Fruit fly (Drosophila melanogaster): Measurements from ENCODE around the gene Ndc1.

The Ndc1 gene

dm6 chr3R:23887096-23887421 is 37.1 kb upstream of the Ndc1 start (continued):
- TF ChIP-seq rib (GFP tag; IDR thresholded peaks at IDR 0.05) (peak; percentile 51; the same call in 1 of the 2 replicates), prd (optimal IDR thresholded peaks at IDR 0.05) (no peak), prd (GFP tag; IDR thresholded peaks at IDR 0.05) (peak; percentile 95), CG1832 (GFP tag; optimal IDR thresholded peaks at IDR 0.05) (no peak), CG10543 (GFP tag; optimal IDR thresholded peaks at IDR 0.05) (no peak), dati (GFP tag; IDR thresholded peaks at IDR 0.05) (peak; percentile 63), Optix (GFP tag; IDR thresholded peaks at IDR 0.05) (peak; percentile 72; the same call in 2 of the 3 replicates), CG6683 (GFP tag; optimal IDR thresholded peaks at IDR 0.05) (peak; percentile 63), CG7987 (GFP tag; optimal IDR thresholded peaks at IDR 0.05) (peak; percentile 56), Bteb2 (GFP tag; optimal IDR thresholded peaks at IDR 0.05) (peak; percentile 22), Nf-YA (GFP tag; IDR thresholded peaks at IDR 0.05) (peak; percentile 84), CG1602 (GFP tag; optimal IDR thresholded peaks at IDR 0.05) (peak; percentile 92), pho (GFP tag; optimal IDR thresholded peaks at IDR 0.05) (no peak), HLH4C (GFP tag; IDR thresholded peaks at IDR 0.05; ENCODE audit: partially characterized antibody) (no peak), wdn (GFP tag; IDR thresholded peaks at IDR 0.05) (peak; percentile 76), ind (GFP tag; optimal IDR thresholded peaks at IDR 0.05) (peak; percentile 82), ftz-f1 (GFP tag; optimal IDR thresholded peaks at IDR 0.05) (no peak), ato (GFP tag; IDR thresholded peaks at IDR 0.05; ENCODE audit: partially characterized antibody) (no peak), pzg (GFP tag; optimal IDR thresholded peaks at IDR 0.05) (no peak), jing (GFP tag; optimal IDR thresholded peaks at IDR 0.05) (peak; percentile 76), CG9797 (GFP tag; optimal IDR thresholded peaks at IDR 0.05) (peak; percentile 16), az2 (GFP tag; optimal IDR thresholded peaks at IDR 0.05) (peak; percentile 94), CG12391 (tag; optimal IDR thresholded peaks at IDR 0.05) (peak; percentile 97), unc-4 (GFP tag; IDR thresholded peaks at IDR 0.05; ENCODE audit: partially characterized antibody) (no peak), kni (GFP tag; optimal IDR thresholded peaks at IDR 0.05) (no peak), nau (GFP tag; optimal IDR thresholded peaks at IDR 0.05) (peak; percentile 78), gcm2 (GFP tag; optimal IDR thresholded peaks at IDR 0.05) (no peak), CG16815 (GFP tag; optimal IDR thresholded peaks at IDR 0.05) (peak; percentile 94), CG17802 (tag; optimal IDR thresholded peaks at IDR 0.05) (peak; percentile 82), abd-A (tag; optimal IDR thresholded peaks at IDR 0.05) (no peak), gro (GFP tag; optimal IDR thresholded peaks at IDR 0.05) (no peak), CG8765 (GFP tag; IDR thresholded peaks at IDR 0.05) (peak; percentile 83), mam (GFP tag; optimal IDR thresholded peaks at IDR 0.05) (peak; percentile 36), klu (GFP tag; IDR thresholded peaks at IDR 0.05) (peak; percentile 81; the same call in 1 of the 2 replicates), CG30020 (tag; optimal IDR thresholded peaks at IDR 0.05) (peak; percentile 80), CG8359 (GFP tag; optimal IDR thresholded peaks at IDR 0.05; ENCODE audit: borderline replicate concordance) (peak; percentile 88), CG1603 (tag; optimal IDR thresholded peaks at IDR 0.05) (peak; percentile 79), CG12659 (GFP tag; optimal IDR thresholded peaks at IDR 0.05) (peak; percentile 86), chn (GFP tag; optimal IDR thresholded peaks at IDR 0.05) (peak; percentile 67), NfI (GFP tag; optimal IDR thresholded peaks at IDR 0.05) (peak; percentile 86), CG12104 (GFP tag; optimal IDR thresholded peaks at IDR 0.05) (peak; percentile 88), cato (GFP tag; optimal IDR thresholded peaks at IDR 0.05; ENCODE audit: borderline replicate concordance) (peak; percentile 73), btn (GFP tag; optimal IDR thresholded peaks at IDR 0.05) (peak; percentile 12), Dip2 (GFP tag; IDR thresholded peaks at IDR 0.05) (no peak), CG13894 (tag; optimal IDR thresholded peaks at IDR 0.05) (peak; percentile 38), CG7745 (tag; optimal IDR thresholded peaks at IDR 0.05) (peak; percentile 94), maf-S (GFP tag; optimal IDR thresholded peaks at IDR 0.05) (peak; percentile 5), salm (tag; optimal IDR thresholded peaks at IDR 0.05) (peak; percentile 89), phol (tag; optimal IDR thresholded peaks at IDR 0.05) (peak; percentile 97), CG6813 (GFP tag; optimal IDR thresholded peaks at IDR 0.05) (peak; percentile 86)
